Fruit fly (Drosophila melanogaster) whole organism, pupa: ENCODE measurements around the gene Mhc.

ENCODE experiments used
- CG10348 ChIP-seq: fragments of 200-800 bp; sonication (Bioruptor generic); IDR thresholded peaks from 2 replicates; pipeline ENCODE4 v1.3.6; 2022; ENCODE audit warnings: missing biosample characterization, missing genetic modification characterization
- CG12605 ChIP-seq: fragments of 200-800 bp; sonication (Bioruptor generic); IDR thresholded peaks from 2 replicates; pipeline ENCODE4 v1.3.6; 2022; ENCODE audit warnings: missing biosample characterization, missing genetic modification characterization
- CG13204 ChIP-seq: fragments of 200-800 bp; sonication (Bioruptor generic); optimal IDR thresholded peaks from 2 replicates; lab custom pipeline; 2018; ENCODE audit warnings: missing biosample characterization, mild to moderate bottlenecking, missing genetic modification characterization, moderate library complexity
- CG14655 ChIP-seq: fragments of 200-800 bp; sonication (Bioruptor generic); optimal IDR thresholded peaks from 3 replicates; lab custom pipeline; 2017; ENCODE audit warnings: mild to moderate bottlenecking, missing biosample characterization, missing genetic modification reagents, missing genetic modification characterization
- CG15710 ChIP-seq: fragments of 200-800 bp; sonication (Bioruptor generic); optimal IDR thresholded peaks from 2 replicates; lab custom pipeline; 2018; ENCODE audit warnings: missing biosample characterization, mild to moderate bottlenecking, missing genetic modification characterization, moderate library complexity
- CG17806 ChIP-seq: fragments of 200-800 bp; sonication (Bioruptor generic); optimal IDR thresholded peaks from 2 replicates; lab custom pipeline; 2018; ENCODE audit warnings: missing biosample characterization, mild to moderate bottlenecking, missing genetic modification characterization, moderate library complexity
- CG32121 ChIP-seq: fragments of 200-800 bp; sonication (Bioruptor generic); IDR thresholded peaks from 2 replicates; pipeline ENCODE4 v1.3.6; 2022; ENCODE audit warnings: missing biosample characterization, missing genetic modification characterization
- CG34367 ChIP-seq: fragments of 200-800 bp; sonication (Bioruptor generic); optimal IDR thresholded peaks from 2 replicates; lab custom pipeline; 2018; ENCODE audit warnings: missing biosample characterization, mild to moderate bottlenecking, missing genetic modification characterization
- CG4496 ChIP-seq: fragments of 200-800 bp; sonication (Bioruptor generic); IDR thresholded peaks from 3 replicates; pipeline ENCODE4 v1.3.6; 2022; ENCODE audit warnings: missing biosample characterization, missing genetic modification characterization
- CG8159 ChIP-seq: fragments of 200-800 bp; sonication (Bioruptor generic); optimal IDR thresholded peaks from 3 replicates; lab custom pipeline; 2018; ENCODE audit warnings: missing biosample characterization, mild to moderate bottlenecking, missing genetic modification characterization, moderate library complexity
- CG8301 ChIP-seq: fragments of 200-800 bp; sonication (Bioruptor generic); optimal IDR thresholded peaks from 2 replicates; lab custom pipeline; 2018; ENCODE audit warnings: missing biosample characterization, mild to moderate bottlenecking, missing genetic modification characterization
- CG9948 ChIP-seq: fragments of 200-800 bp; sonication (Bioruptor generic); optimal IDR thresholded peaks from 2 replicates; lab custom pipeline; 2018; ENCODE audit warnings: missing biosample characterization, mild to moderate bottlenecking, missing genetic modification characterization, moderate library complexity
- D1 ChIP-seq: fragments of 200-800 bp; sonication (Bioruptor generic); optimal IDR thresholded peaks from 2 replicates; lab custom pipeline; 2018; ENCODE audit warnings: missing biosample characterization, mild to moderate bottlenecking, missing genetic modification characterization, moderate library complexity
- EcR ChIP-seq: fragments of 200-800 bp; sonication (Bioruptor generic); optimal IDR thresholded peaks from 3 replicates; lab custom pipeline; 2019; ENCODE audit warnings: missing biosample characterization, missing genetic modification characterization, mild to moderate bottlenecking, moderate library complexity, missing genetic modification reagents
- Ets98B ChIP-seq: fragments of 200-800 bp; sonication (Bioruptor generic); IDR thresholded peaks from 2 replicates; pipeline ENCODE4 v1.3.6; 2022; ENCODE audit warnings: missing biosample characterization, missing genetic modification characterization
- Pif1A ChIP-seq: fragments of 200-800 bp; sonication (Bioruptor generic); optimal IDR thresholded peaks from 3 replicates; lab custom pipeline; 2016; ENCODE audit warnings: missing biosample characterization, missing genetic modification characterization
- Pif1B ChIP-seq: fragments of 200-800 bp; sonication (Bioruptor generic); optimal IDR thresholded peaks from 3 replicates; lab custom pipeline; 2016; ENCODE audit warnings: missing biosample characterization, missing genetic modification characterization
- Snoo ChIP-seq: fragments of 200-800 bp; sonication (Bioruptor generic); optimal IDR thresholded peaks from 3 replicates; lab custom pipeline; 2017; ENCODE audit warnings: missing biosample characterization, mild to moderate bottlenecking, missing genetic modification characterization, inconsistent platforms
- fd96Ca ChIP-seq: fragments of 200-800 bp; sonication (Bioruptor generic); IDR thresholded peaks from 3 replicates; pipeline ENCODE4 v1.3.6; 2022; ENCODE audit warnings: missing biosample characterization, missing genetic modification characterization
- gl ChIP-seq: fragments of 200-800 bp; sonication (Bioruptor generic); optimal IDR thresholded peaks from 2 replicates; lab custom pipeline; 2018; ENCODE audit warnings: missing biosample characterization, mild to moderate bottlenecking, missing genetic modification characterization
- rn ChIP-seq: fragments of 200-800 bp; sonication (Bioruptor generic); IDR thresholded peaks from 2 replicates; pipeline ENCODE4 v1.3.6; 2022; ENCODE audit warnings: missing biosample characterization, missing genetic modification characterization

Mhc gene

DNA sequence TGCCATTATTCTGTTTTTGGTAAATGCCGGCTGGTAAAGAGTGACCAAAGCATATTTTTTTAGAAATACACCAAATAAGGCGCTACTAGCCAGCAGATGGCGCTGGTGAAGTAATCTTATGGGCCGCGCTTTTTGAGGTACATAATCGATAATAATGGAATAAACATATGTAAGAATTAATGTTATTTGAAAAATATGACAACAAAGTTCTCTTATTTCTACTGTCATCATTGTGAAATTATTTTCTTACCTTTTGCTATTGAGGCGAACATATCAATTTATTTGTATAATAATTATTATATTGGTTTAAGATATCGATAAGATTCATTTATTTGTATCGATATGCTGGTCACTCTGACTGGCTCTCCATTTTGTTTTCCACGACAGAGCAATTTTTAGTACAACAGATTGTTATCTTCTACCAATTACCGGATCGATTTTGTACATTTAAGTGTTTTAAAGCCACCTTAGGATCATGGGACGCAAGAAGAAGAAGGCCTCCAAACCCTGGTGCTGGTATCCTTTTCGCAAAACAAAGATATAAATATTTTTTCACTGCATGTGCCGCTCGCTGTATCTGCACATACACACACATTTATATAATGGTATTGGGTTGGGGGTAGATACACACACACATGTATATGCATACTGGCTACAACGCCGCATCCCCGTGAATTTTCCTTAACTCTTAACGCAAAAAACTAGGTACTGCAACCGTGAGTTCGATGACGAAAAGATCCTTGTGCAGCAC is 23.1 kb upstream of the Mhc start, which contains the start of the genes LSm7 and BuGZ:
LSm7 (minus strand) TSS at position 46 of the 751 bp plus-strand sequence.
BuGZ (plus strand) TSS at position 351 of the 751 bp plus-strand sequence.
- TF ChIP-seq CG8301 (tag; lab: Kevin White, UChicago): no peak
- TF ChIP-seq CG10348 (GFP tag; lab: Robert Waterston, UW): no peak

DNA sequence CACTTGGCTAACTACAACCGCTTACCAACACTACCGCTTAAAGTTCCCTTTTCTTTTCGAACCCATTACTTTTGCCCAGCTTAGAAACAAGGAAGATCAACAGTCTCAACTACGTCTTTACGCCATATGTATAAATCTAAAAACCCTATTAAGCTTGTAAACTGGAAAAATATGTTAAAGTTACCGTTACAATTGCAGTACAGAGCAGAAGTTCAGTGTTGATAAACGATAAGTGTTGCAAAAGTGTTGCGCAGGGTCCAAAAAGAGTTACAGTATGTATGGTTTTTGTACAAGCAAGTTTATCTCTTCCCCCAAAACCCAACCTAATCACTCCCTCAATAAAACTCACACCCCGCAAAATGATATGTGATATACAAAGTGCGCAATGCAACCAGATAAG is 19.2 kb upstream of the Mhc start:
- TF ChIP-seq CG32121 (no peak), CG14655 (GFP tag; lab: Kevin White, UChicago) (no peak), CG13204 (no peak), CG12605 (GFP tag; lab: Robert Waterston, UW) (no peak), rn (GFP tag; lab: Robert Waterston, UW) (no peak), gl (tag; lab: Kevin White, UChicago) (no peak)
- TF ChIP-seq, all 21 proteins: peak for 0

dm6 chr2L:16752340-16752739 is 14.0 kb upstream of the Mhc start:
- TF ChIP-seq CG9948: no peak
- no peak for TF ChIP-seq rn (GFP tag; lab: Robert Waterston, UW)
- TF ChIP-seq EcR (GFP tag; lab: Kevin White, UChicago): no peak
- TF ChIP-seq fd96Ca (GFP tag; lab: Robert Waterston, UW): no peak
- TF ChIP-seq CG4496 (GFP tag; lab: Robert Waterston, UW): no peak
- no peak for TF ChIP-seq Ets98B (GFP tag; lab: Robert Waterston, UW)
- TF ChIP-seq CG14655 (GFP tag; lab: Kevin White, UChicago): no peak
- no peak for TF ChIP-seq CG15710
- TF ChIP-seq CG17806 (tag; lab: Kevin White, UChicago): no peak
- TF ChIP-seq Pif1A (GFP tag; lab: Kevin White, UChicago): no peak
- no peak for TF ChIP-seq gl (tag; lab: Kevin White, UChicago)
- TF ChIP-seq CG8301 (tag; lab: Kevin White, UChicago): no peak
- TF ChIP-seq CG13204: no peak
- no peak for TF ChIP-seq CG32121

DNA sequence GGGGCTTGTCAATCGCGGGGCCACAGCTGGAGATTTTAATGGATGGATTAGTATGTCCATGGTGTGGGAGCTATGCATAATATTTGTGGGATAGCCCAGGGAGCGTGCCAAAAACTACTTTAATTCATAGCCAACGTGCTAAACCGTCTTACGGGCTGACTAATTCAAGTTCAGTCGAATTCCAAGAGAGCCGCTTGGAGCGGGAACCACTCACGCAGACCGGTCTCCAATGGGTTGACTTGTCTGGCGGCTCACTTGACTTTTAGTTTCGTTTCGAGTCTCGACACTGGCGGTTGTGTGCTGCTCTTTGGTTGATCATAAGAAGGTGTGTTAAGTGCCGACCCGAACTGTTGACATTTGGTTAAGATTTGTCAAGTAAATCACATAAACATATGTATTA is 12.3 kb upstream of the Mhc start, which contains the start of gene yellow-b:
yellow-b (plus strand) TSS at position 263 of the 400 bp plus-strand sequence.
- no peak for TF ChIP-seq CG4496 (GFP tag; lab: Robert Waterston, UW)
- TF ChIP-seq CG10348 (GFP tag; lab: Robert Waterston, UW): no peak

- peak; percentile 69 for TF ChIP-seq CG32121
- peak; percentile 50; the same call in 1 of the 3 replicates for TF ChIP-seq CG4496 (GFP tag; lab: Robert Waterston, UW)
- no peak for TF ChIP-seq EcR (GFP tag; lab: Kevin White, UChicago)
- TF ChIP-seq CG12605 (GFP tag; lab: Robert Waterston, UW): peak; percentile 25; the same call in 1 of the 2 replicates
- TF ChIP-seq CG14655 (GFP tag; lab: Kevin White, UChicago): peak; percentile 52
- TF ChIP-seq gl (tag; lab: Kevin White, UChicago): no peak
- TF ChIP-seq Ets98B (GFP tag; lab: Robert Waterston, UW): peak; percentile 55; the same call in 1 of the 2 replicates
- peak; percentile 22 for TF ChIP-seq CG8301 (tag; lab: Kevin White, UChicago)
Observed at dm6 chr2L:16760504-16761417, 5.6 kb upstream of the Mhc start, which contains the start of gene ppk17. Gene ppk17, minus strand, starts transcription at chr2L:16760554.

DNA sequence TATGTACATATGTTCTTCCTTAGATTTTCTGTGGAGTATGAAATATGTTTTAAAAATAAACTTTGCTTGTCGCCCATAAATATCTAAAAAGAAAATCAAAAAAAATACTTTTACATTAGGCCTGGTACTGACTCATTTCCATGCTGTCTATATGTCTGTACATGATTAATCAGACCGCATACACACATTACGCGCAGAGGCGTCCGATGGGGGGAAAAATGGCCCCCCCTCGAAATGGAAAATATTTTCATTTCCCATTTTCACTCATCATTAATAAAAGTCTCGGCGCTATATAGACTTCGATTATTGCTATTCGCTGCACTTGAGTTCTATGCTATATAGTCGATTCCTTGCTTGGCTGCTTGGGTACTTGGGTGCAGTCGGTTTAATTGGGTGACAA is 4.5 kb upstream of the Mhc start:
- TF ChIP-seq CG14655 (GFP tag; lab: Kevin White, UChicago) (no peak), Ets98B (GFP tag; lab: Robert Waterston, UW) (no peak), EcR (GFP tag; lab: Kevin White, UChicago) (no peak), CG9948 (no peak)

dm6 chr2L:16764480-16764879 is 1.9 kb upstream of the Mhc start:
- TF ChIP-seq EcR (GFP tag; lab: Kevin White, UChicago) (no peak), CG9948 (no peak), CG8159 (tag; lab: Kevin White, UChicago) (no peak), CG34367 (tag; lab: Kevin White, UChicago) (no peak), CG32121 (peak; percentile 79), CG12605 (GFP tag; lab: Robert Waterston, UW) (no peak)

- no peak for TF ChIP-seq Pif1B (GFP tag; lab: Kevin White, UChicago)
- TF ChIP-seq CG4496 (GFP tag; lab: Robert Waterston, UW): no peak
- TF ChIP-seq CG17806 (tag; lab: Kevin White, UChicago): no peak
- no peak for TF ChIP-seq D1
- TF ChIP-seq rn (GFP tag; lab: Robert Waterston, UW): no peak
- TF ChIP-seq Snoo (tag; lab: Kevin White, UChicago): no peak
- TF ChIP-seq EcR (GFP tag; lab: Kevin White, UChicago): no peak
Observed at dm6 chr2L:16787548-16787947, 21.2 kb downstream of the Mhc start.
